Worm (Caenorhabditis elegans) whole organism, L2 larva: Measurements from ENCODE around the gene fbxb-57.

ENCODE experiments used
- egl-27 ChIP-seq: sonication (generic microtip); optimal IDR thresholded peaks from 3 replicates; lab custom pipeline; 2017; ENCODE audit warnings: missing biosample characterization, missing genetic modification reagents, missing genetic modification characterization
- lin-13 ChIP-seq: fragments of 150-350 bp; optimal IDR thresholded peaks from 2 replicates; lab custom pipeline; 2014; ENCODE audit warnings: missing biosample characterization, missing genetic modification reagents, missing genetic modification characterization
- mab-5 ChIP-seq: fragments of 150-350 bp; optimal IDR thresholded peaks from 2 replicates; lab custom pipeline; 2014; ENCODE audit warnings: missing biosample characterization, missing genetic modification characterization
- nhr-11 ChIP-seq: fragments of 150-350 bp; optimal IDR thresholded peaks from 2 replicates; lab custom pipeline; 2014; ENCODE audit warnings: missing biosample characterization, missing genetic modification characterization
- nhr-77 ChIP-seq: fragments of 150-350 bp; optimal IDR thresholded peaks from 2 replicates; lab custom pipeline; 2014; ENCODE audit warnings: missing biosample characterization, missing genetic modification characterization
- unc-62 ChIP-seq: fragments of 150-350 bp; optimal IDR thresholded peaks from 2 replicates; lab custom pipeline; 2014; ENCODE audit warnings: missing biosample characterization, missing genetic modification reagents, missing genetic modification characterization
- zag-1 ChIP-seq: fragments of 150-350 bp; optimal IDR thresholded peaks from 2 replicates; lab custom pipeline; 2014; ENCODE audit warnings: missing biosample characterization, missing genetic modification characterization

DNA sequence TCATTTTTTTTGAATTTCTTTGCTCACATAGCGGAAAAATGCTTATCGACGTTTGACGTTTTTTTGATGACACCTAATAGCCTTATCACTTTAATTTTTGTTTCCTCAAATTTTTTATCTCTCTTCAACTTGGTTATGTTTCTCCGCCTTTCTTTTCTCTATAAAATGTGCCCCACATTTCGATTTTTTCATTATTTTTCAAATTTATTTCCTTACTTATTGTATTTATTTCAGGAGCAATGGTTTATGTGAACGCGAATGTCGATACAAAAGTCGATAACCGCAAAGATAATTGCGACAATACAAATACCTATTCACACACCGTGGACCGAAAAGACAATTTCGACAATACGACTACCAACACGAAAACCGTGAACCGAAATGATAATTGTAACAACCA, 31.8 kb downstream of the fbxb-57 start, which contains the start of gene sdz-6:
- TF ChIP-seq nhr-77 (tag; lab: Kevin White, UChicago): no peak
- no peak for TF ChIP-seq nhr-11 (tag; lab: Kevin White, UChicago)
- no peak for TF ChIP-seq zag-1 (tag; lab: Kevin White, UChicago)
- TF ChIP-seq lin-13: no peak
- TF ChIP-seq egl-27 (tag; lab: Kevin White, UChicago): no peak
- TF ChIP-seq unc-62 (GFP tag; lab: Kevin White, UChicago): no peak
- TF ChIP-seq mab-5 (tag; lab: Kevin White, UChicago): no peak
